Fruit fly (Drosophila melanogaster): ENCODE data around the gene Trp1.

- TF ChIP-seq Dll (optimal IDR thresholded peaks at IDR 0.05) (no peak), psq (optimal IDR thresholded peaks at IDR 0.05) (no peak)
Observed at dm6 chr2L:10002408-10003358, 6.5 kb upstream of the Trp1 start, which contains the start of the genes CG31875 and SoYb.
